Worm (Caenorhabditis elegans): ENCODE data around the gene sti-1.

sti-1 gene

DNA sequence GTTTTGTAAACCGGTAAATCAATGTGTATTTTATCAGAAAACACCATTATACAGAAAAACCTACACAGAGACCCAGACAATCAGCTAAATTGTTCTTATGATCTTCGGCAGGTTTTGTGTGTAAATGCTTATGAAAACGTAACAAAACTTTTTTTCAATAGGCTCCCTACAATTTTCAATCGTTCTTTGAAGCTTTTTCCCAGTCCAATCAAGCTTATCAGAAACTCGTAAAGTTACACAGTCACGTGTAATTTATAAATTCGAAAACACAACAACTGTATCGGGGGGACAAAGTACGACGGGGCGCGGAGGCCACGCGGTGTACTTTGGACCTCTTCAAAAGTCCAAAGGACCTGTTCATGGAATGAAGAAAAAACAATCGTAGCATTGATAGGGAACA, 43.1 kb upstream of the sti-1 start:
- TF ChIP-seq T22C8.4 (GFP tag; IDR thresholded peaks at IDR 0.05) (no peak), klf-2 (GFP tag; conservative IDR thresholded peaks at IDR 0.05) (no peak), ztf-23 (GFP tag; IDR thresholded peaks at IDR 0.05) (no peak), cog-1 (tag; optimal IDR thresholded peaks at IDR 0.05) (no peak), tab-1 (GFP tag; IDR thresholded peaks at IDR 0.05) (no peak), flt-1 (GFP tag; IDR thresholded peaks at IDR 0.05) (no peak), ref-1 (GFP tag; conservative IDR thresholded peaks at IDR 0.05) (no peak), ztf-29 (GFP tag; IDR thresholded peaks at IDR 0.05) (no peak)

DNA sequence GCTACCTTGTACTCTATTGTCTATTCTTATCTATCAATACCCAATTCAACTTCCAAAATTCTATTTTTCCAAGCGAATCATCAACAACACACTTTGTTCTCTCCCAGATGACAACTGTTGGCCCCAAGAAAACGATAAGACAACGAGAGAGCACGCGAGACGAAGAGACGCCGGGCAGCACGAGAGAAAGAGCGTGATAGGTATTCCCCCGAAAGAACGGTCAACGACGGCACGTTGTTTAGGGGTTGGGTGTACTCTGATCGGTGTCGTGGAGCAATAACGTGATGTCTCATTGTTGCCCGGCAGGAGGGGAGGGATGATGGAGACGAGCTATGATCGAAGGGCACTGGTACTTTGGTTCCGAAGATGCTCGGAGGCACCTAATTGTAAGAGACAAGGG, 42.0 kb upstream of the sti-1 start:
- no peak for TF ChIP-seq T22C8.4 (GFP tag; IDR thresholded peaks at IDR 0.05)
- no peak for TF ChIP-seq ztf-23 (GFP tag; IDR thresholded peaks at IDR 0.05)
- TF ChIP-seq cog-1 (tag; optimal IDR thresholded peaks at IDR 0.05): peak; percentile 50

DNA sequence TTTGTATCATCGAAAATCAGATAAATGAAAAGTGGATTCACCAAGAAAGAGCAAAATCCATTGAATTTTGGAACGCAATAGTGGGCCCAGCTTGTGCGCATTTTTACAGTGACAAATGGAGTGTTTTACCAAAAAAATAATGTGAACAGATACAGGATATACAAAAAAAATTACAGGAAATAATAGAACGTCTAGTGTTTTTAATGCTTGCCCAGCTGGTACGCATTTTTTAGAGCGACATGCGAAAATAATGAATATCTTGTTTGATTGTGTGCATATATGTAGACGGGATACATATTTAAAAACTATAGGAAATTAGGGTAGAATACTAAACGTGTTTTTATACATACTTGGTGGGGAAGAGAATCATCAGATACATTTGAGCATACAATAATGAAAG, 37.1 kb upstream of the sti-1 start, which contains the start of gene srj-25:
Gene srj-25 (minus strand): TSS at position 101 of the 400 bp plus-strand sequence.
- TF ChIP-seq ztf-29 (GFP tag; IDR thresholded peaks at IDR 0.05): no peak
- no peak for TF ChIP-seq tab-1 (GFP tag; IDR thresholded peaks at IDR 0.05)
- TF ChIP-seq ref-1 (GFP tag; conservative IDR thresholded peaks at IDR 0.05): no peak
- no peak for TF ChIP-seq ztf-23 (GFP tag; IDR thresholded peaks at IDR 0.05)
- TF ChIP-seq T22C8.4 (GFP tag; IDR thresholded peaks at IDR 0.05): no peak
- no peak for TF ChIP-seq flt-1 (GFP tag; IDR thresholded peaks at IDR 0.05)
- TF ChIP-seq cog-1 (tag; optimal IDR thresholded peaks at IDR 0.05): no peak
- TF ChIP-seq klf-2 (GFP tag; conservative IDR thresholded peaks at IDR 0.05): no peak
- TF ChIP-seq med-1 (GFP tag; optimal IDR thresholded peaks at IDR 0.05; ENCODE audit: insufficient read depth): no peak

DNA sequence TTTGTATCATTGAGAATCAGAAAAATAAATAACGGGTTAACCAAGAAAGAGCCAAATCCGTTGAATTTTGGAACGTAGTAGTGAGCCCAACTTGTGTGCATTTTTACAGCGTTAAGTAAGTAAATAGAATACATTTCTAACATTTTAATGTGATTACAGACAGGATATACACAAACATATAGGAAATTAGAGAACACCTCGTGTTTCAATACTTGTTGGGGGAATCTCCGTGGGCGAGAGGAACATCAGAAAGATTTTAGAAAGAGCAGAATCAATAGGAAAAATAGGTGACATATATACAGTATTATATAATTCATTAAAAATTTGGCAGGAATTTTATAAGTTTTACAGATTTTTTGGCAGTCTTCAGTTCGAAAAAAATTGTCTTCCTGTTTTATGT, 34.5 kb upstream of the sti-1 start, which contains the start of gene srj-24:
Gene srj-24 (minus strand): TSS at position 101 of the 400 bp plus-strand sequence.
- TF ChIP-seq T22C8.4 (GFP tag; IDR thresholded peaks at IDR 0.05) (no peak), ztf-29 (GFP tag; IDR thresholded peaks at IDR 0.05) (no peak), tab-1 (GFP tag; IDR thresholded peaks at IDR 0.05) (no peak), ztf-23 (GFP tag; IDR thresholded peaks at IDR 0.05) (no peak), flt-1 (GFP tag; IDR thresholded peaks at IDR 0.05) (no peak), med-1 (GFP tag; optimal IDR thresholded peaks at IDR 0.05; ENCODE audit: insufficient read depth) (no peak), cog-1 (tag; optimal IDR thresholded peaks at IDR 0.05) (no peak), klf-2 (GFP tag; conservative IDR thresholded peaks at IDR 0.05) (no peak), ref-1 (GFP tag; conservative IDR thresholded peaks at IDR 0.05) (no peak)

DNA sequence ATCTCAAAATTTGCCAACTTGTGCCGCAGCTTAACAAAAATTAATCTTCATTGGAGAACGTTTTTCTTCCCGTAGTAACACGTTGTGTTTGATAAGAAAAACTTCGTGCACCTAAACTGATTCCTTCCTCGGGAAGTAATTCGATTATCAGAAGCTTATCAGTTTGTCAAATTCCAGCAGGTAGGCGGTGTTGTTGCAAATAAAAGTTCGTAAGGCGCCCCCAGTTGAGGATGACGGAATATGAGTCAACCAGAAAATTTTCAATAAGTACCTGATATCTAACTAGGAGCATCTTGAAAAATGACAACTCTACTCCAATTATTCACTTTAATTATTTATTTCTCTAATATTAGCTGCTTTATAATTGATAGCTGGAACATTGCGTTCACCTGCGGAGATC, 31.5 kb upstream of the sti-1 start, which contains the start of gene C05E4.7:
Gene C05E4.7 (plus strand): TSS at position 301 of the 400 bp plus-strand sequence.
- TF ChIP-seq ztf-23 (GFP tag; IDR thresholded peaks at IDR 0.05) (no peak), flt-1 (GFP tag; IDR thresholded peaks at IDR 0.05) (no peak), T22C8.4 (GFP tag; IDR thresholded peaks at IDR 0.05) (no peak), tab-1 (GFP tag; IDR thresholded peaks at IDR 0.05) (no peak), klf-2 (GFP tag; conservative IDR thresholded peaks at IDR 0.05) (no peak), ref-1 (GFP tag; conservative IDR thresholded peaks at IDR 0.05) (no peak), cog-1 (tag; optimal IDR thresholded peaks at IDR 0.05) (no peak), med-1 (GFP tag; optimal IDR thresholded peaks at IDR 0.05; ENCODE audit: insufficient read depth) (no peak)

DNA sequence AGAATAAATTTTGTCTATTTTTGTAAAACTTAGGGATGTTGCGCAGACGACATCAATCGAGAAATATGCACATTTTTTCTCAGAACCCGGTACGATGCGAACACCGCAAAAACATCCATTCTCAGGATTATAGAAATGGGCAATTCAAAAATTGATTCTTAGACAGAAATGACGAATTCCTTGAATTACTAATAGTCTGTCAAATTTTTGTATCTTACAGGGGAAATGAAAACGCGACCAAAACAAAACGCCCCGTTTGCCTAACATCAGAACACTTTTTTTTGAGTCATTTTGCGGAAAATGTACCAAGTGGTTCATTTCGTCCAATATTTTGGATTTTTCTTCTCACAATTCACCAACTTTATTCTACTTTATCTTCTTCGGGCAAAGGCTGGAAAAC, 30.0 kb upstream of the sti-1 start, which contains the start of gene str-134:
Gene str-134 (plus strand): TSS at position 301 of the 400 bp plus-strand sequence.
- TF ChIP-seq tab-1 (GFP tag; IDR thresholded peaks at IDR 0.05) (no peak), flt-1 (GFP tag; IDR thresholded peaks at IDR 0.05) (no peak), klf-2 (GFP tag; conservative IDR thresholded peaks at IDR 0.05) (no peak), ztf-29 (GFP tag; IDR thresholded peaks at IDR 0.05) (no peak), cog-1 (tag; optimal IDR thresholded peaks at IDR 0.05) (no peak), ztf-23 (GFP tag; IDR thresholded peaks at IDR 0.05) (no peak), T22C8.4 (GFP tag; IDR thresholded peaks at IDR 0.05) (no peak), ref-1 (GFP tag; conservative IDR thresholded peaks at IDR 0.05) (no peak), med-1 (GFP tag; optimal IDR thresholded peaks at IDR 0.05; ENCODE audit: insufficient read depth) (no peak)

DNA sequence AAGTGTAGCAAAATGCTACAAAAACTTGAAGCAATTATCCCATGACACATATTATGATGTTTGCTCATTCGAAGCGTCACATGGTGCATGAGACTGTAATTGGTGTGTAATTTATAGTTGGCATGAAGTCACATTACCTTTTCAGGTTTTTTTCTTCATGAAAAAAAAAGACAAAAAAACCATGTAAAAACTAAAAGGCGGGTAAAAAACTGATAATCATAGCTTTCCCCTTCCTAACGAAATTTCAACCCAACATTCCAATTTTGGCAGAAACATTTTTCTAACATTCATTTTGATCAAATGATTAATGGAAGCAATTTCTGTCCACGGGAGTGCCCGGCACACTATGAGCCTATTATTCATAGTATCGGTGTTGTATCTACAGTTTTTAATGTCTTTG, 25.3 kb upstream of the sti-1 start, which contains the start of gene sri-4:
Gene sri-4 (plus strand): TSS at position 301 of the 400 bp plus-strand sequence.
- no peak for TF ChIP-seq T22C8.4 (GFP tag; IDR thresholded peaks at IDR 0.05)
- no peak for TF ChIP-seq ref-1 (GFP tag; conservative IDR thresholded peaks at IDR 0.05)
- no peak for TF ChIP-seq med-1 (GFP tag; optimal IDR thresholded peaks at IDR 0.05; ENCODE audit: insufficient read depth)
- no peak for TF ChIP-seq ztf-23 (GFP tag; IDR thresholded peaks at IDR 0.05)
- no peak for TF ChIP-seq ztf-29 (GFP tag; IDR thresholded peaks at IDR 0.05)
- TF ChIP-seq tab-1 (GFP tag; IDR thresholded peaks at IDR 0.05): no peak
- TF ChIP-seq cog-1 (tag; optimal IDR thresholded peaks at IDR 0.05): no peak
- no peak for TF ChIP-seq klf-2 (GFP tag; conservative IDR thresholded peaks at IDR 0.05)
- TF ChIP-seq flt-1 (GFP tag; IDR thresholded peaks at IDR 0.05): no peak

DNA sequence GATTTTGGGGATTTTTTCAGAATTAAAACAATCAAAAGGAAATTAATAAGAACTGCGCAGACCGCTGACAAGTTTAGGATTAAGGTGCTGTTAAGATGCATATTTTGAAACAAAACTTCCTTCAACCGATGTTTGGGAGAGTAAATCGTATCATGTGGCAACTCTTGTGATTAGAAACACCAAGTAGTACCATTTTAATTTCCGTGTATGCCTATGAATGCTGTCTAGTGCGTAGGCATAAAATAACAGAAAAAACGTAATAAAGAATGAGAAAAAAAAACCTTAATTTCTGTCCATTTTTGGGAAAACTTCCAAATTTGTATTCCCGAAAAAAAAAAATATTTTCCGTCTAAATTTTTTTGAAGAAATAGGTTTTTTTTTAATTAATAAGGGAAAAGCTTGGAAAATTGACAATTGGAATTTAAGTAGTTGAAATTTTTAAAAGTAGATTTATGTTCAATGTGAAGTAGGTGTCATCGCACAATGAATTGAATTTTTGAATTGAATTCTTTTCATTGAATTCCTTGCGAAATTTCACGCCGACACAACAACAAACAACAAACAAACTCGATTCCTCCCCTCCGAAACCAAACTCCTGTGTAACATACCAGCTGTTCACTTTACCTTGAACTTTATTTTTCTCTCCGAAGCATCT, 20.5 kb upstream of the sti-1 start, which contains the start of the genes str-262 and srp-1:
Gene str-262 (minus strand): TSS at position 101 of the 655 bp plus-strand sequence.
Gene srp-1 (plus strand): TSS at position 605 of the 655 bp plus-strand sequence.
- TF ChIP-seq ztf-29 (GFP tag; IDR thresholded peaks at IDR 0.05): no peak
- no peak for TF ChIP-seq cog-1 (tag; optimal IDR thresholded peaks at IDR 0.05)
- no peak for TF ChIP-seq ref-1 (GFP tag; conservative IDR thresholded peaks at IDR 0.05)
- TF ChIP-seq klf-2 (GFP tag; conservative IDR thresholded peaks at IDR 0.05): no peak
- TF ChIP-seq T22C8.4 (GFP tag; IDR thresholded peaks at IDR 0.05): no peak
- no peak for TF ChIP-seq ztf-23 (GFP tag; IDR thresholded peaks at IDR 0.05)
- no peak for TF ChIP-seq med-1 (GFP tag; optimal IDR thresholded peaks at IDR 0.05; ENCODE audit: insufficient read depth)
- TF ChIP-seq tab-1 (GFP tag; IDR thresholded peaks at IDR 0.05): no peak
- TF ChIP-seq flt-1 (GFP tag; IDR thresholded peaks at IDR 0.05): no peak

DNA sequence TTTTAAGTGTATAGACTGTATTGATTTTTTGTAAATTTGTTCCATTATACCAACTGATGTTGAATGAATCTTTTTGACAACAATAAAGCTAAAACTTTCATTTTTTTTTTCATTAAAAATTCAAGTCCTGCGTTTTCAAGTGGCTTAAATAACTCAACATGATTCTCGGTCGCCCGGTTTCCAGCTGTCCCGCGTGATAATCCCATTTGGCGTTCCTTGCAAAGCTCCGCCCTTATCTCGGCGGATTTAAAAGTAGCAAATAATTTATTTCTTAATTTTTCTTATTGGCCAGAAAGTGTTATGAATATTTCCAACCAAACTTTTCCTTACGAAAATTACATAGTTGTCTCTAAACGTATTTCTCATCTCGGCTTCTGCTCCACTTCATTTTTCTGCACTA, 17.1 kb upstream of the sti-1 start, which contains the start of gene str-20:
Gene str-20 (plus strand): TSS at position 301 of the 400 bp plus-strand sequence.
- no peak for TF ChIP-seq ztf-29 (GFP tag; IDR thresholded peaks at IDR 0.05)
- no peak for TF ChIP-seq ztf-23 (GFP tag; IDR thresholded peaks at IDR 0.05)
- TF ChIP-seq tab-1 (GFP tag; IDR thresholded peaks at IDR 0.05): no peak
- TF ChIP-seq ref-1 (GFP tag; conservative IDR thresholded peaks at IDR 0.05): no peak
- no peak for TF ChIP-seq cog-1 (tag; optimal IDR thresholded peaks at IDR 0.05)
- no peak for TF ChIP-seq klf-2 (GFP tag; conservative IDR thresholded peaks at IDR 0.05)
- TF ChIP-seq flt-1 (GFP tag; IDR thresholded peaks at IDR 0.05): no peak
- no peak for TF ChIP-seq T22C8.4 (GFP tag; IDR thresholded peaks at IDR 0.05)
- no peak for TF ChIP-seq med-1 (GFP tag; optimal IDR thresholded peaks at IDR 0.05; ENCODE audit: insufficient read depth)
